Fruit fly (Drosophila melanogaster): ENCODE measurements around the gene Spn.

- TF ChIP-seq CG3407 (GFP tag; optimal IDR thresholded peaks at IDR 0.05) (no peak), CG2712 (tag; optimal IDR thresholded peaks at IDR 0.05) (no peak), CG2889 (GFP tag; IDR thresholded peaks at IDR 0.05) (no peak), Hsf (GFP tag; optimal IDR thresholded peaks at IDR 0.05) (no peak), salm (tag; optimal IDR thresholded peaks at IDR 0.05) (no peak), ssp (GFP tag; IDR thresholded peaks at IDR 0.05) (no peak), ap (GFP tag; IDR thresholded peaks at IDR 0.05) (no peak)
These were observed 27.8 kb upstream of the Spn start for dm6 chr3L:2581857-2582256.
